In genomic region chr2L:20773453-20774054, dm6 we compare ENCODE assay signal across 5 fruit fly cellular contexts.
TF ChIP-seq lines count a peak whose summit lies in the region.

No protein-coding gene starts in this region.

- no peak for TF ChIP-seq CTCF in whole organism, embryonic (GFP tag; optimal IDR thresholded peaks at IDR 0.05; lab: Kevin White, UChicago)

TF ChIP-seq in whole organism, adult, 20 proteins besides CTCF, POLR2A, EP300 and RAD21 (continues in another document):
- TF ChIP-seq CG5204 (GFP tag; optimal IDR thresholded peaks at IDR 0.05; lab: Kevin White, UChicago) (no peak), CG14711 (tag; optimal IDR thresholded peaks at IDR 0.05; lab: Kevin White, UChicago) (no peak), CG11617 (GFP tag; optimal IDR thresholded peaks at IDR 0.05; lab: Kevin White, UChicago) (peak; percentile 5), CG12768 (GFP tag; optimal IDR thresholded peaks at IDR 0.05; lab: Kevin White, UChicago) (no peak), kay (GFP tag; lab: Kevin White, UChicago; ENCODE audit: borderline replicate concordance) (peak; percentile 56), tj (GFP tag; optimal IDR thresholded peaks at IDR 0.05; lab: Kevin White, UChicago) (no peak), CG7045 (GFP tag; optimal IDR thresholded peaks at IDR 0.05; lab: Kevin White, UChicago) (peak; percentile 28), Mnt (GFP tag; optimal IDR thresholded peaks at IDR 0.05; lab: Kevin White, UChicago) (no peak), CG7101 (tag; optimal IDR thresholded peaks at IDR 0.05; lab: Kevin White, UChicago) (no peak), cnc (optimal IDR thresholded peaks at IDR 0.05; lab: Kevin White, UChicago) (no peak), CG1620 (GFP tag; optimal IDR thresholded peaks at IDR 0.05; lab: Kevin White, UChicago) (no peak), Hr96 (GFP tag; optimal IDR thresholded peaks at IDR 0.05; lab: Kevin White, UChicago) (no peak), ovo (GFP tag; optimal IDR thresholded peaks at IDR 0.05; lab: Kevin White, UChicago) (no peak), pad (GFP tag; optimal IDR thresholded peaks at IDR 0.05; lab: Kevin White, UChicago) (no peak), Clk (GFP tag; optimal IDR thresholded peaks at IDR 0.05; lab: Kevin White, UChicago) (no peak), bab1 (GFP tag; optimal IDR thresholded peaks at IDR 0.05; lab: Kevin White, UChicago) (no peak), CG33017 (tag; optimal IDR thresholded peaks at IDR 0.05; lab: Kevin White, UChicago) (peak; percentile 24), Crg-1 (GFP tag; optimal IDR thresholded peaks at IDR 0.05; lab: Kevin White, UChicago) (no peak), toe (GFP tag; optimal IDR thresholded peaks at IDR 0.05; lab: Kevin White, UChicago) (peak; percentile 3)

TF ChIP-seq in whole organism, embryonic, 481 proteins besides CTCF, POLR2A, EP300 and RAD21 (continues in another document):
- TF ChIP-seq YL-1 (GFP tag; optimal IDR thresholded peaks at IDR 0.05; lab: Kevin White, UChicago) = no peak
- no peak for TF ChIP-seq grau (tag; optimal IDR thresholded peaks at IDR 0.05; lab: Kevin White, UChicago)
- no peak for TF ChIP-seq CG11504 (tag; optimal IDR thresholded peaks at IDR 0.05; lab: Kevin White, UChicago)
- no peak for TF ChIP-seq ap (GFP tag; IDR thresholded peaks at IDR 0.05; lab: Robert Waterston, UW)
- no peak for TF ChIP-seq CG17802 (tag; optimal IDR thresholded peaks at IDR 0.05; lab: Kevin White, UChicago)
- no peak for TF ChIP-seq cas (GFP tag; IDR thresholded peaks at IDR 0.05; lab: Robert Waterston, UW)
- TF ChIP-seq lilli (GFP tag; optimal IDR thresholded peaks at IDR 0.05; lab: Kevin White, UChicago) = no peak
- no peak for TF ChIP-seq HmgD (GFP tag; optimal IDR thresholded peaks at IDR 0.05; lab: Kevin White, UChicago)
- no peak for TF ChIP-seq pros (GFP tag; optimal IDR thresholded peaks at IDR 0.05; lab: Kevin White, UChicago)
- TF ChIP-seq CG30403 (GFP tag; optimal IDR thresholded peaks at IDR 0.05; lab: Kevin White, UChicago) = no peak
- TF ChIP-seq nerfin-1 (tag; optimal IDR thresholded peaks at IDR 0.05; lab: Kevin White, UChicago) = no peak
- no peak for TF ChIP-seq ssp (GFP tag; IDR thresholded peaks at IDR 0.05; lab: Robert Waterston, UW)
- TF ChIP-seq prd (optimal IDR thresholded peaks at IDR 0.05; lab: Kevin White, UChicago) = no peak
- no peak for TF ChIP-seq prd (GFP tag; IDR thresholded peaks at IDR 0.05; lab: Robert Waterston, UW)
- peak; percentile 79 for TF ChIP-seq exex (tag; optimal IDR thresholded peaks at IDR 0.05; lab: Kevin White, UChicago)
- no peak for TF ChIP-seq dm (GFP tag; optimal IDR thresholded peaks at IDR 0.05; lab: Kevin White, UChicago)
- TF ChIP-seq stwl (tag; optimal IDR thresholded peaks at IDR 0.05; lab: Kevin White, UChicago) = no peak
- no peak for TF ChIP-seq Hsf (GFP tag; optimal IDR thresholded peaks at IDR 0.05; lab: Kevin White, UChicago)
- TF ChIP-seq fd64A (GFP tag; optimal IDR thresholded peaks at IDR 0.05; lab: Kevin White, UChicago) = no peak
- peak; percentile 50 for TF ChIP-seq Med (GFP tag; lab: Kevin White, UChicago)
- TF ChIP-seq phol (tag; optimal IDR thresholded peaks at IDR 0.05; lab: Kevin White, UChicago) = no peak

TF ChIP-seq in whole organism, prepupa, 60 proteins besides CTCF, POLR2A, EP300 and RAD21:
- no peak for TF ChIP-seq CG6808 (GFP tag; optimal IDR thresholded peaks at IDR 0.05; lab: Kevin White, UChicago)
- TF ChIP-seq CG4318 (GFP tag; optimal IDR thresholded peaks at IDR 0.05; lab: Kevin White, UChicago) = no peak
- TF ChIP-seq achi (GFP tag; optimal IDR thresholded peaks at IDR 0.05; lab: Kevin White, UChicago) = no peak
- TF ChIP-seq CG15336 (GFP tag; IDR thresholded peaks at IDR 0.05; lab: Robert Waterston, UW) = no peak
- TF ChIP-seq CG6276 (GFP tag; optimal IDR thresholded peaks at IDR 0.05; lab: Kevin White, UChicago) = no peak
- no peak for TF ChIP-seq CG8632 (GFP tag; optimal IDR thresholded peaks at IDR 0.05; lab: Kevin White, UChicago)
- TF ChIP-seq fkh (GFP tag; optimal IDR thresholded peaks at IDR 0.05; lab: Kevin White, UChicago) = peak; percentile 2
- no peak for TF ChIP-seq CG6163 (GFP tag; IDR thresholded peaks at IDR 0.05; lab: Robert Waterston, UW)
- TF ChIP-seq CG3032 (tag; optimal IDR thresholded peaks at IDR 0.05; lab: Kevin White, UChicago) = no peak

TF ChIP-seq in whole organism, pupa, 21 proteins besides CTCF, POLR2A, EP300 and RAD21:
- TF ChIP-seq Snoo (tag; optimal IDR thresholded peaks at IDR 0.05; lab: Kevin White, UChicago) (no peak), fd96Ca (GFP tag; IDR thresholded peaks at IDR 0.05; lab: Robert Waterston, UW) (0 out of 3 replicates have a peak, but pooled peaks have one; percentile 28), Pif1B (GFP tag; optimal IDR thresholded peaks at IDR 0.05; lab: Kevin White, UChicago) (no peak), CG32121 (GFP tag; IDR thresholded peaks at IDR 0.05; lab: Robert Waterston, UW) (no peak), CG8301 (tag; optimal IDR thresholded peaks at IDR 0.05; lab: Kevin White, UChicago) (no peak), CG15710 (tag; optimal IDR thresholded peaks at IDR 0.05; lab: Kevin White, UChicago) (no peak), CG34367 (tag; optimal IDR thresholded peaks at IDR 0.05; lab: Kevin White, UChicago) (no peak)

TF ChIP-seq in whole organism, wandering third instar larva, 38 proteins besides CTCF, POLR2A, EP300 and RAD21:
- TF ChIP-seq OdsH (GFP tag; optimal IDR thresholded peaks at IDR 0.05; lab: Kevin White, UChicago) (no peak), tai (GFP tag; optimal IDR thresholded peaks at IDR 0.05; lab: Kevin White, UChicago) (no peak), fru (GFP tag; optimal IDR thresholded peaks at IDR 0.05; lab: Kevin White, UChicago) (no peak), jim (GFP tag; optimal IDR thresholded peaks at IDR 0.05; lab: Kevin White, UChicago) (no peak), sv (GFP tag; optimal IDR thresholded peaks at IDR 0.05; lab: Kevin White, UChicago) (no peak), CG9705 (GFP tag; optimal IDR thresholded peaks at IDR 0.05; lab: Kevin White, UChicago) (no peak), Rel (GFP tag; optimal IDR thresholded peaks at IDR 0.05; lab: Kevin White, UChicago) (no peak), Rel (tag; optimal IDR thresholded peaks at IDR 0.05; lab: Kevin White, UChicago) (peak; percentile 95), Hr83 (GFP tag; optimal IDR thresholded peaks at IDR 0.05; lab: Kevin White, UChicago; ENCODE audit: poor library complexity, severe bottlenecking) (no peak), CrebA (GFP tag; optimal IDR thresholded peaks at IDR 0.05; lab: Kevin White, UChicago; ENCODE audit: borderline replicate concordance) (peak; percentile 75), sage (GFP tag; optimal IDR thresholded peaks at IDR 0.05; lab: Kevin White, UChicago) (no peak), rgr (GFP tag; optimal IDR thresholded peaks at IDR 0.05; lab: Kevin White, UChicago) (no peak), h (GFP tag; optimal IDR thresholded peaks at IDR 0.05; lab: Kevin White, UChicago) (no peak), Sp1 (GFP tag; optimal IDR thresholded peaks at IDR 0.05; lab: Kevin White, UChicago) (peak; percentile 42), CG32264 (GFP tag; optimal IDR thresholded peaks at IDR 0.05; lab: Kevin White, UChicago) (no peak), ey (GFP tag; optimal IDR thresholded peaks at IDR 0.05; lab: Kevin White, UChicago) (no peak), dl (GFP tag; optimal IDR thresholded peaks at IDR 0.05; lab: Kevin White, UChicago; ENCODE audit: insufficient read depth in 1 of 2, partially characterized antibody in 2 of 2) (peak in 1 of 2 experiments; percentile 50)
